Fruit fly (Drosophila melanogaster): ENCODE data around the gene CG5151.

CG5151 gene

dm6 chr3L:16136819-16137553, 27.5 kb downstream of the CG5151 start (continued):
- TF ChIP-seq CG6765 (GFP tag; optimal IDR thresholded peaks at IDR 0.05): no peak
- TF ChIP-seq CG17361 (GFP tag; IDR thresholded peaks at IDR 0.05): no peak
- TF ChIP-seq CG2712 (tag; optimal IDR thresholded peaks at IDR 0.05): no peak
- TF ChIP-seq Dek (tag; optimal IDR thresholded peaks at IDR 0.05): no peak
- TF ChIP-seq CG16779 (GFP tag; IDR thresholded peaks at IDR 0.05): no peak
- TF ChIP-seq vvl (GFP tag; IDR thresholded peaks at IDR 0.05): no peak
- no peak for TF ChIP-seq Sry-δ (GFP tag; optimal IDR thresholded peaks at IDR 0.05)
- no peak for TF ChIP-seq fu2 (GFP tag; optimal IDR thresholded peaks at IDR 0.05)
- peak; percentile 23 for TF ChIP-seq lab (GFP tag; optimal IDR thresholded peaks at IDR 0.05)
- peak; percentile 85 for TF ChIP-seq exex (tag; optimal IDR thresholded peaks at IDR 0.05)
- TF ChIP-seq gro (GFP tag; optimal IDR thresholded peaks at IDR 0.05): no peak
- TF ChIP-seq sd (tag; optimal IDR thresholded peaks at IDR 0.05): peak; percentile 69
- TF ChIP-seq CG13894 (tag; optimal IDR thresholded peaks at IDR 0.05): no peak
- no peak for TF ChIP-seq da (GFP tag; optimal IDR thresholded peaks at IDR 0.05)
- TF ChIP-seq sob (GFP tag; IDR thresholded peaks at IDR 0.05): no peak
- TF ChIP-seq Hr78 (GFP tag; optimal IDR thresholded peaks at IDR 0.05): peak in 1 of 2 experiments; percentile 6
- TF ChIP-seq CG11456 (GFP tag; IDR thresholded peaks at IDR 0.05): no peak
- no peak for TF ChIP-seq al (GFP tag; IDR thresholded peaks at IDR 0.05)
- no peak for TF ChIP-seq jing (GFP tag; optimal IDR thresholded peaks at IDR 0.05)
- no peak for TF ChIP-seq ATbp (GFP tag; optimal IDR thresholded peaks at IDR 0.05)
- no peak for TF ChIP-seq BEAF-32 (GFP tag; optimal IDR thresholded peaks at IDR 0.05)
- TF ChIP-seq zfh1 (GFP tag; IDR thresholded peaks at IDR 0.05): no peak
- no peak for TF ChIP-seq Abd-B (GFP tag; optimal IDR thresholded peaks at IDR 0.05)
- no peak for TF ChIP-seq Ravus (GFP tag; IDR thresholded peaks at IDR 0.05)
- TF ChIP-seq Dp (GFP tag; optimal IDR thresholded peaks at IDR 0.05): no peak
- no peak for TF ChIP-seq br (optimal IDR thresholded peaks at IDR 0.05)
- no peak for TF ChIP-seq Lim3 (GFP tag; IDR thresholded peaks at IDR 0.05)
- TF ChIP-seq Six4 (GFP tag; optimal IDR thresholded peaks at IDR 0.05): no peak
- peak; percentile 74 for TF ChIP-seq sug (tag; optimal IDR thresholded peaks at IDR 0.05)
- peak; percentile 9 for TF ChIP-seq CG3995 (GFP tag; optimal IDR thresholded peaks at IDR 0.05)
- TF ChIP-seq chn (GFP tag; optimal IDR thresholded peaks at IDR 0.05): no peak
- TF ChIP-seq trh (GFP tag; optimal IDR thresholded peaks at IDR 0.05): no peak
- TF ChIP-seq BtbVII (GFP tag; optimal IDR thresholded peaks at IDR 0.05): no peak
- TF ChIP-seq abd-A (tag; optimal IDR thresholded peaks at IDR 0.05): no peak
- no peak for TF ChIP-seq eyg (GFP tag; optimal IDR thresholded peaks at IDR 0.05)
- no peak for TF ChIP-seq NC2β (GFP tag; optimal IDR thresholded peaks at IDR 0.05)
- no peak for TF ChIP-seq CG8359 (GFP tag; optimal IDR thresholded peaks at IDR 0.05; ENCODE audit: borderline replicate concordance)
- TF ChIP-seq Xrp1 (GFP tag; IDR thresholded peaks at IDR 0.05): no peak
- no peak for TF ChIP-seq chm (GFP tag; IDR thresholded peaks at IDR 0.05)
- no peak for TF ChIP-seq nerfin-1 (tag; optimal IDR thresholded peaks at IDR 0.05)
- peak; percentile 33 for TF ChIP-seq grn (GFP tag; optimal IDR thresholded peaks at IDR 0.05)
- no peak for TF ChIP-seq CoRest (tag; optimal IDR thresholded peaks at IDR 0.05)
- TF ChIP-seq Hmx (GFP tag; optimal IDR thresholded peaks at IDR 0.05): no peak
- TF ChIP-seq CG11695 (GFP tag; IDR thresholded peaks at IDR 0.05): no peak
- TF ChIP-seq D (optimal IDR thresholded peaks at IDR 0.05): no peak
- no peak for TF ChIP-seq D (GFP tag; optimal IDR thresholded peaks at IDR 0.05)
- no peak for TF ChIP-seq mirr (GFP tag; optimal IDR thresholded peaks at IDR 0.05)
- no peak for TF ChIP-seq Gsc (GFP tag; IDR thresholded peaks at IDR 0.05)
- TF ChIP-seq CG2202 (tag; optimal IDR thresholded peaks at IDR 0.05): no peak
- TF ChIP-seq CG13296 (GFP tag; optimal IDR thresholded peaks at IDR 0.05): no peak
- TF ChIP-seq CG42726 (GFP tag; IDR thresholded peaks at IDR 0.05; ENCODE audit: partially characterized antibody): no peak
